Worm (Caenorhabditis elegans): ENCODE results near the gene R10H10.7.

DNA sequence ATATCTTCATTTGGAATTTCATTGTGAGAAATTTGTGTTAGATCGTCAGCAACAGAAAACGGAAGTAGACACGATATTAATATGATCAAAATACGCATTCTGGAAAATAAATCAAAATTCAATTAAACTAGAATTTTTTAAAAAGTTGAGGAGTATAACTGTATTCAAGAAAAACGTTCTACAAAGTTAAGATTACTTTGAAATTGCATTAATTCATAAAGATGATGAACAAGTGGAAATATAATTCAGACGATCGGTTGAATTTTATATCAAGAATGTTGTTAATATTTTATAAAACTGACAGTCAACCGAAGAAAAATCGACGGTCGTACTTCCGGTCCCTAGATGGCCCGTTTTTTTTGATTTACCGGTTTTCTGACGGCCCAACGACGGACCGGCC, 39.3 kb upstream of the R10H10.7 start, which contains the start of gene F01D4.8:
- TF ChIP-seq lin-32 (GFP tag; optimal IDR thresholded peaks at IDR 0.05), result no peak
- TF ChIP-seq pha-4 (tag; optimal IDR thresholded peaks at IDR 0.05), result no peak
- no peak for TF ChIP-seq ztf-11 (tag; optimal IDR thresholded peaks at IDR 0.05)
- no peak for TF ChIP-seq unc-62 (GFP tag; optimal IDR thresholded peaks at IDR 0.05)
- TF ChIP-seq mab-5 (tag; optimal IDR thresholded peaks at IDR 0.05), result no peak
- TF ChIP-seq sptf-1 (tag; optimal IDR thresholded peaks at IDR 0.05), result no peak
- no peak for TF ChIP-seq lsy-2 (tag; optimal IDR thresholded peaks at IDR 0.05)
- TF ChIP-seq snpc-4 (tag; optimal IDR thresholded peaks at IDR 0.05), result no peak
- TF ChIP-seq nhr-2 (tag; optimal IDR thresholded peaks at IDR 0.05), result no peak
- TF ChIP-seq nhr-237 (tag; optimal IDR thresholded peaks at IDR 0.05), result no peak
- no peak for TF ChIP-seq nhr-12 (tag; optimal IDR thresholded peaks at IDR 0.05)
- no peak for TF ChIP-seq blmp-1 (tag; optimal IDR thresholded peaks at IDR 0.05)
